Worm (Caenorhabditis elegans) whole organism, L2 larva: Measurements from ENCODE around the gene aos-1.

Experiments
- C34F6.9 ChIP-seq: fragments of 150-350 bp; optimal IDR thresholded peaks from 2 replicates; lab custom pipeline; 2014; ENCODE audit warnings: missing biosample characterization, missing genetic modification characterization
- F13H6.1 ChIP-seq: sonication (generic microtip); optimal IDR thresholded peaks from 2 replicates; lab custom pipeline; 2016; ENCODE audit warnings: missing genetic modification characterization, missing compliant biosample characterization
- R02D3.7 ChIP-seq: fragments of 150-350 bp; optimal IDR thresholded peaks from 2 replicates; lab custom pipeline; 2014; ENCODE audit warnings: missing biosample characterization, missing genetic modification characterization
- Y55F3AM.14 ChIP-seq: fragments of 200-800 bp; sonication (Bioruptor generic); optimal IDR thresholded peaks from 2 replicates; lab custom pipeline; 2018; ENCODE audit warnings: mild to moderate bottlenecking, missing genetic modification characterization, missing compliant biosample characterization
- aly-2 ChIP-seq: fragments of 150-350 bp; optimal IDR thresholded peaks from 2 replicates; lab custom pipeline; 2014; ENCODE audit warnings: missing biosample characterization, missing genetic modification characterization
- ama-1 ChIP-seq: fragments of 150-350 bp; optimal IDR thresholded peaks from 2 replicates; lab custom pipeline; 2018; ENCODE audit warnings: inconsistent platforms
- ceh-16 ChIP-seq: fragments of 150-350 bp; optimal IDR thresholded peaks from 2 replicates; lab custom pipeline; 2014; ENCODE audit warnings: missing biosample characterization, missing genetic modification characterization
- crh-2 ChIP-seq: sonication (generic microtip); optimal IDR thresholded peaks from 2 replicates; lab custom pipeline; 2017; ENCODE audit warnings: missing biosample characterization, missing genetic modification characterization
- dmd-4 ChIP-seq: sonication (generic microtip); optimal IDR thresholded peaks from 2 replicates; lab custom pipeline; 2017; ENCODE audit warnings: missing biosample characterization, missing genetic modification characterization
- egl-27 ChIP-seq: sonication (generic microtip); optimal IDR thresholded peaks from 3 replicates; lab custom pipeline; 2017; ENCODE audit warnings: missing biosample characterization, missing genetic modification reagents, missing genetic modification characterization
- elt-1 ChIP-seq: fragments of 150-350 bp; optimal IDR thresholded peaks from 2 replicates; lab custom pipeline; 2014; ENCODE audit warnings: missing biosample characterization, missing genetic modification characterization
- fos-1 ChIP-seq: fragments of 150-350 bp; optimal IDR thresholded peaks from 2 replicates; lab custom pipeline; 2014; ENCODE audit warnings: missing biosample characterization, missing genetic modification characterization
- gmeb-1 ChIP-seq: fragments of 150-350 bp; optimal IDR thresholded peaks from 2 replicates; lab custom pipeline; 2014; ENCODE audit warnings: missing biosample characterization, missing genetic modification characterization
- lin-11 ChIP-seq: fragments of 150-350 bp; sonication (generic microtip); optimal IDR thresholded peaks from 2 replicates; lab custom pipeline; 2014; ENCODE audit warnings: missing biosample characterization, missing genetic modification characterization, inconsistent platforms, mixed read lengths
- lin-13 ChIP-seq: fragments of 150-350 bp; optimal IDR thresholded peaks from 2 replicates; lab custom pipeline; 2014; ENCODE audit warnings: missing biosample characterization, missing genetic modification reagents, missing genetic modification characterization
- lin-39 ChIP-seq: fragments of 150-350 bp; optimal IDR thresholded peaks from 2 replicates; lab custom pipeline; 2014; ENCODE audit warnings: missing biosample characterization, missing genetic modification reagents, missing genetic modification characterization
- lsy-2 ChIP-seq, 2 experiments: fragments of 150-350 bp in 1 of 2; sonication (generic microtip) in 1 of 2; optimal IDR thresholded peaks; 2 replicates each; lab custom pipeline; 2014 to 2017; ENCODE audit warnings: missing biosample characterization in 2 of 2, missing genetic modification characterization in 2 of 2
- mab-5 ChIP-seq: fragments of 150-350 bp; optimal IDR thresholded peaks from 2 replicates; lab custom pipeline; 2014; ENCODE audit warnings: missing biosample characterization, missing genetic modification characterization
- mbf-1 ChIP-seq: sonication (generic microtip); optimal IDR thresholded peaks from 2 replicates; lab custom pipeline; 2017; ENCODE audit warnings: missing biosample characterization, missing genetic modification characterization
- mdl-1 ChIP-seq, 2 experiments: fragments of 150-350 bp in 1 of 2; sonication (generic microtip) in 1 of 2; optimal IDR thresholded peaks; 2 replicates each; lab custom pipeline; 2017; ENCODE audit warnings: missing biosample characterization in 2 of 2, missing genetic modification characterization in 2 of 2
- nhr-11 ChIP-seq: fragments of 150-350 bp; optimal IDR thresholded peaks from 2 replicates; lab custom pipeline; 2014; ENCODE audit warnings: missing biosample characterization, missing genetic modification characterization
- nhr-129 ChIP-seq: fragments of 150-350 bp; optimal IDR thresholded peaks from 2 replicates; lab custom pipeline; 2014; ENCODE audit warnings: missing biosample characterization, missing genetic modification characterization
- nhr-21 ChIP-seq: fragments of 150-350 bp; optimal IDR thresholded peaks from 2 replicates; lab custom pipeline; 2014; ENCODE audit warnings: missing biosample characterization, missing genetic modification characterization
- nhr-23 ChIP-seq: fragments of 150-350 bp; optimal IDR thresholded peaks from 2 replicates; lab custom pipeline; 2014; ENCODE audit warnings: missing biosample characterization, missing genetic modification reagents, missing genetic modification characterization
- nhr-237 ChIP-seq: fragments of 150-350 bp; optimal IDR thresholded peaks from 2 replicates; lab custom pipeline; 2014; ENCODE audit warnings: missing biosample characterization, missing genetic modification characterization
- nhr-6 ChIP-seq: fragments of 150-350 bp; optimal IDR thresholded peaks from 2 replicates; lab custom pipeline; 2014; ENCODE audit warnings: missing biosample characterization, missing genetic modification characterization
- peb-1 ChIP-seq: fragments of 150-350 bp; optimal IDR thresholded peaks from 2 replicates; lab custom pipeline; 2014; ENCODE audit warnings: missing biosample characterization, missing genetic modification characterization
- sem-4 ChIP-seq: fragments of 150-350 bp; optimal IDR thresholded peaks from 2 replicates; lab custom pipeline; 2014; ENCODE audit warnings: missing biosample characterization, missing genetic modification reagents, missing genetic modification characterization
- skn-1 ChIP-seq: sonication (generic microtip); optimal IDR thresholded peaks from 2 replicates; lab custom pipeline; 2017; ENCODE audit warnings: missing biosample characterization, missing genetic modification characterization
- sma-9 ChIP-seq, 2 experiments: fragments of 150-350 bp in 1 of 2; sonication (generic microtip) in 1 of 2; optimal IDR thresholded peaks; 2 replicates each; lab custom pipeline; 2014 to 2016; ENCODE audit warnings: missing genetic modification characterization in 2 of 2, mild to moderate bottlenecking in 1 of 2, missing biosample characterization in 1 of 2, missing compliant biosample characterization in 1 of 2, missing genetic modification reagents in 1 of 2, moderate library complexity in 1 of 2
- snpc-4 ChIP-seq: fragments of 150-350 bp; optimal IDR thresholded peaks from 2 replicates; lab custom pipeline; 2014; ENCODE audit warnings: missing biosample characterization, missing genetic modification characterization
- unc-39 ChIP-seq: fragments of 150-350 bp; optimal IDR thresholded peaks from 2 replicates; lab custom pipeline; 2014; ENCODE audit warnings: missing biosample characterization, missing genetic modification characterization
- unc-55 ChIP-seq: fragments of 150-350 bp; sonication (generic microtip); optimal IDR thresholded peaks from 3 replicates; lab custom pipeline; 2014; ENCODE audit warnings: missing biosample characterization, missing genetic modification reagents, missing genetic modification characterization
- unc-62 ChIP-seq: fragments of 150-350 bp; optimal IDR thresholded peaks from 2 replicates; lab custom pipeline; 2014; ENCODE audit warnings: missing biosample characterization, missing genetic modification reagents, missing genetic modification characterization
- zag-1 ChIP-seq: fragments of 150-350 bp; optimal IDR thresholded peaks from 2 replicates; lab custom pipeline; 2014; ENCODE audit warnings: missing biosample characterization, missing genetic modification characterization
- ztf-1 ChIP-seq: fragments of 200-800 bp; sonication (Bioruptor generic); conservative IDR thresholded peaks from 2 replicates; pipeline ENCODE4 v1.3.6; 2022; ENCODE audit warnings: missing genetic modification characterization, missing compliant biosample characterization
- ztf-11 ChIP-seq: sonication (generic microtip); optimal IDR thresholded peaks from 2 replicates; lab custom pipeline; 2017; ENCODE audit warnings: missing biosample characterization, missing genetic modification characterization
- ztf-4 ChIP-seq: fragments of 150-350 bp; optimal IDR thresholded peaks from 2 replicates; lab custom pipeline; 2014; ENCODE audit warnings: missing biosample characterization, missing genetic modification characterization

The aos-1 gene

ce11 chrV:10178166-10178565 is 48.1 kb upstream of the aos-1 start (continued):
- peak; percentile 15 to 76 for TF ChIP-seq lsy-2 (tag; optimal IDR thresholded peaks at IDR 0.05; lab: Kevin White, UChicago)
- TF ChIP-seq crh-2, result peak; percentile 62
- TF ChIP-seq peb-1, result no peak
- TF ChIP-seq nhr-23, result no peak

DNA sequence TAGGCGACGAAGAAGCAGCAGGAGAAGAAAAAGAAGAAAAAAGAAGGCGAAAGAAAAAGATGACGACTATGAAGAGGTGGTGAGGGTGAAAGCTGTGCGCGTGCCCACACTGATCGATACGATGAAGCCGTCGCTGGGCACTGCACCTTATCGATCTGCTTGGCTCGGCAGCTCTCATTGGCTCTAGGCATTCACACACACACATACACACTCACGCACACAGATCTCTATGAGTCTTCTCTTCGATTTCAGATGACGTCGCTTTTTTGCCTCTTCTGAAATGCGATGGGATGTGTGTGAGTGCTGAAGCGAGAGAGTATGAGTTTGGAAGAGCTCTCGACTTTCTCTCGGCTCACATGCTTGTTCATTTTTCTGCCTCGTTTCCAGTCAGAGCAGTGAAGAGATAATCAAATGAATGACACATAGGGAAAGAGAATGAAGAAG is 44.6 kb upstream of the aos-1 start:
- TF ChIP-seq nhr-23 (no peak), egl-27 (peak; percentile 60), nhr-129 (tag; lab: Kevin White, UChicago) (peak; percentile 92), mdl-1 (tag; optimal IDR thresholded peaks at IDR 0.05; lab: Kevin White, UChicago) (peak; percentile 65 to 91), nhr-11 (tag; lab: Kevin White, UChicago) (no peak), skn-1 (tag; lab: Kevin White, UChicago) (no peak), ztf-4 (tag; lab: Kevin White, UChicago) (peak; percentile 58), nhr-6 (tag; lab: Kevin White, UChicago) (peak; percentile 86), lin-11 (tag; lab: Kevin White, UChicago) (peak; percentile 97), crh-2 (peak; percentile 81), mab-5 (tag; lab: Kevin White, UChicago) (peak; percentile 75), lsy-2 (tag; optimal IDR thresholded peaks at IDR 0.05; lab: Kevin White, UChicago) (peak; percentile 68 to 83), Y55F3AM.14 (peak; percentile 59), unc-39 (peak; percentile 60), gmeb-1 (tag; lab: Kevin White, UChicago) (no peak), ztf-1 (no peak), nhr-237 (tag; lab: Kevin White, UChicago) (no peak), mbf-1 (no peak), unc-62 (GFP tag; lab: Kevin White, UChicago) (no peak), snpc-4 (tag; lab: Kevin White, UChicago) (peak; percentile 46), lin-39 (peak; percentile 66), elt-1 (tag; lab: Kevin White, UChicago) (no peak), fos-1 (peak; percentile 39), aly-2 (tag; lab: Kevin White, UChicago) (no peak), unc-55 (peak; percentile 96), sem-4 (tag; lab: Kevin White, UChicago) (peak; percentile 67), ama-1 (lab: Kevin White, UChicago) (no peak), nhr-21 (tag; lab: Kevin White, UChicago) (peak; percentile 55), F13H6.1 (tag; lab: Kevin White, UChicago) (peak; percentile 79), lin-13 (GFP tag; lab: Kevin White, UChicago) (peak; percentile 67), ztf-11 (tag; lab: Kevin White, UChicago) (peak; percentile 40), zag-1 (tag; lab: Kevin White, UChicago) (peak; percentile 95), ceh-16 (tag; lab: Kevin White, UChicago) (no peak), sma-9 (GFP tag; optimal IDR thresholded peaks at IDR 0.05; lab: Kevin White, UChicago) (peak; percentile 79), sma-9 (tag; optimal IDR thresholded peaks at IDR 0.05; lab: Kevin White, UChicago) (no peak), dmd-4 (no peak), C34F6.9 (tag; lab: Kevin White, UChicago) (peak; percentile 95)

DNA sequence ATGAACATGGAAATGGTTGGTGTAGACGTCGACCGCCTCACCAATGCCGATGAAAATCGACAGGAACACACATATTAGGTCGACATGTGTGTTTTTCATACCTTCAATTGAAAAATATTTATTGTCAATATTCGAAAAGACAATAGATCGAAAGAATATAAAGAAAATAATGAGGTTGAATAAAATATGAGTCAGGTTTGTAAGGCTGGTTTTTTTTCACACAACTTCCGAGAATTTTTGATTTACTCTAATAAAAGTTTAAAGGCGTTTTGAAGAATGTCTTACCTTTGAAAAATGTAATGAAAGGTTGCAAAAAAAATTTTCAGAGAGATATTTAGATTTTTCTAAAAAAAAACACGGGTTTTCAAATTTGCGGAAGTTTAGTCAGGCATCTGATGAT is 43.6 kb upstream of the aos-1 start, which contains the start of gene egl-3:
Gene egl-3 (minus strand): TSS at position 101 of the 400 bp plus-strand sequence.
- TF ChIP-seq zag-1 (tag; lab: Kevin White, UChicago) (no peak), nhr-11 (tag; lab: Kevin White, UChicago) (no peak), mdl-1 (tag; optimal IDR thresholded peaks at IDR 0.05; lab: Kevin White, UChicago) (no peak)

DNA sequence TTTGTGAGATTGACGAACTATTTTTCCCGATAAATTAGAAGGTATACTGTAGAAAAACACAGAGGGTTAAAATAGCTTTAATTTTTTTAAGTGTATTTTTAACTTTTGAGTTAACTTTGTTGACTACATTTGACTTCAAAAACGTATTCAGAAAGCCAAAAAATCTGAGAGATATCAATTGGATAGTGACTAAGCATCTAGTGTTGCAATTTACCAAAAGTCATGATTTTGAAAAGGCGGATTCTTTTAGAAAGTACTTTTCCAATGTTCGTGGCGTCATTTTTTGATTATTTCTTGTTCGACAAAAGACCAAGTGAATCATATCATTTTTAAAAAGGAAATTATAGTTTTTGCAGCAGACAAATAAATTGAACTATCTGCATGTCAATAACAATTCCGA is 38.8 kb upstream of the aos-1 start:
- TF ChIP-seq crh-2, result peak; percentile 40
- no peak for TF ChIP-seq egl-27
- TF ChIP-seq fos-1, result no peak
- TF ChIP-seq ztf-4 (tag; lab: Kevin White, UChicago), result peak; percentile 13
- peak; percentile 8 for TF ChIP-seq nhr-237 (tag; lab: Kevin White, UChicago)
- TF ChIP-seq unc-55, result peak; percentile 51
- peak in 1 of 2 experiments; percentile 40 for TF ChIP-seq lsy-2 (tag; optimal IDR thresholded peaks at IDR 0.05; lab: Kevin White, UChicago)
- TF ChIP-seq R02D3.7 (tag; lab: Kevin White, UChicago), result no peak
- no peak for TF ChIP-seq snpc-4 (tag; lab: Kevin White, UChicago)
